Fruit fly (Drosophila melanogaster) whole organism, wandering third instar larva: ENCODE results near the gene CG7453.

ENCODE experiments used
- Abd-B ChIP-seq: fragments of >200 bp; optimal IDR thresholded peaks from 2 replicates; lab custom pipeline; 2017; ENCODE audit warnings: missing biosample characterization, missing genetic modification characterization
- CG32264 ChIP-seq: fragments of 200-800 bp; sonication (Bioruptor generic); optimal IDR thresholded peaks from 2 replicates; lab custom pipeline; 2016; ENCODE audit warnings: missing biosample characterization, missing genetic modification characterization
- CG9705 ChIP-seq: fragments of 200-800 bp; sonication (Bioruptor generic); optimal IDR thresholded peaks from 2 replicates; lab custom pipeline; 2018; ENCODE audit warnings: missing biosample characterization, mild to moderate bottlenecking, missing genetic modification characterization
- CrebA ChIP-seq: fragments of 200-800 bp; sonication (Bioruptor generic); optimal IDR thresholded peaks from 2 replicates; lab custom pipeline; 2016; ENCODE audit warnings: missing biosample characterization, mild to moderate bottlenecking, missing genetic modification characterization, borderline replicate concordance
- Dfd ChIP-seq: fragments of >200 bp; optimal IDR thresholded peaks from 2 replicates; lab custom pipeline; 2017; ENCODE audit warnings: missing biosample characterization, missing genetic modification characterization
- Dif ChIP-seq: fragments of 200-275, 200-300 bp; sonication (Bioruptor generic); optimal IDR thresholded peaks from 2 replicates; lab custom pipeline; 2018; ENCODE audit warnings: missing biosample characterization, missing genetic modification characterization; ENCODE audit not compliant: partially characterized antibody
- GATAd ChIP-seq: sonication (Bioruptor generic); optimal IDR thresholded peaks from 2 replicates; lab custom pipeline; 2016; ENCODE audit warnings: missing biosample characterization, missing genetic modification characterization
- HLH106 ChIP-seq: fragments of 200-800 bp; optimal IDR thresholded peaks from 3 replicates; lab custom pipeline; 2019; ENCODE audit warnings: missing biosample characterization, mild to moderate bottlenecking, missing genetic modification characterization, moderate library complexity
- Hnf4 ChIP-seq: fragments of 200-800 bp; sonication (Bioruptor generic); optimal IDR thresholded peaks from 2 replicates; lab custom pipeline; 2016; ENCODE audit warnings: missing biosample characterization, mild to moderate bottlenecking, missing genetic modification characterization
- Hr78 ChIP-seq: fragments of >200 bp; optimal IDR thresholded peaks from 2 replicates; lab custom pipeline; 2017; ENCODE audit warnings: missing biosample characterization, missing genetic modification characterization
- Hr83 ChIP-seq: fragments of 200-300 bp; sonication (Bioruptor generic); optimal IDR thresholded peaks from 2 replicates; lab custom pipeline; 2016; ENCODE audit warnings: missing biosample characterization, mild to moderate bottlenecking, missing genetic modification characterization, moderate library complexity; ENCODE audit not compliant: poor library complexity, severe bottlenecking
- Jra ChIP-seq: sonication (Bioruptor generic); optimal IDR thresholded peaks from 2 replicates; lab custom pipeline; 2016; ENCODE audit warnings: missing biosample characterization, missing genetic modification characterization
- Myc ChIP-seq: fragments of >200 bp; optimal IDR thresholded peaks from 2 replicates; lab custom pipeline; 2017
- N ChIP-seq: fragments of >200 bp; optimal IDR thresholded peaks from 2 replicates; lab custom pipeline; 2018; ENCODE audit warnings: missing biosample characterization, missing external identifiers, missing genetic modification characterization
- OdsH ChIP-seq: fragments of 200-800 bp; sonication (Bioruptor generic); optimal IDR thresholded peaks from 2 replicates; lab custom pipeline; 2016; ENCODE audit warnings: missing biosample characterization, mild to moderate bottlenecking, missing genetic modification characterization
- Rel ChIP-seq, 2 experiments: fragments of 200-800 bp; sonication (Bioruptor generic) in 1 of 2; optimal IDR thresholded peaks; 2 replicates in 1 of 2; 3 replicates in 1 of 2; lab custom pipeline; 2016 to 2019; ENCODE audit warnings: mild to moderate bottlenecking in 2 of 2, missing biosample characterization in 2 of 2, missing genetic modification characterization in 2 of 2, moderate library complexity in 1 of 2
- Sp1 ChIP-seq: fragments of 200-800 bp; sonication (Bioruptor generic); optimal IDR thresholded peaks from 3 replicates; lab custom pipeline; 2019; ENCODE audit warnings: missing biosample characterization, mild to moderate bottlenecking, missing genetic modification characterization, moderate library complexity
- br ChIP-seq: fragments of 200-800 bp; sonication (Bioruptor generic); optimal IDR thresholded peaks from 2 replicates; lab custom pipeline; 2016; ENCODE audit warnings: missing biosample characterization, missing genetic modification characterization
- dmrt93B ChIP-seq: fragments of 200-800 bp; sonication (Bioruptor generic); optimal IDR thresholded peaks from 2 replicates; lab custom pipeline; 2018; ENCODE audit warnings: missing biosample characterization, mild to moderate bottlenecking, missing genetic modification characterization
- dsf ChIP-seq: sonication (Bioruptor generic); optimal IDR thresholded peaks from 2 replicates; lab custom pipeline; 2016; ENCODE audit warnings: missing biosample characterization, missing genetic modification characterization, borderline replicate concordance
- ey ChIP-seq: fragments of 200-800 bp; sonication (Bioruptor generic); optimal IDR thresholded peaks from 2 replicates; lab custom pipeline; 2016; ENCODE audit warnings: missing biosample characterization, missing genetic modification characterization
- foxo ChIP-seq, 2 experiments: fragments of 200-800 bp; sonication (Bioruptor generic); optimal IDR thresholded peaks; 2 replicates in 1 of 2; 3 replicates in 1 of 2; lab custom pipeline; 2016 to 2017; ENCODE audit warnings: missing biosample characterization in 2 of 2, missing genetic modification characterization in 2 of 2
- fru ChIP-seq: fragments of 200-800 bp; sonication (Bioruptor generic); optimal IDR thresholded peaks from 3 replicates; lab custom pipeline; 2016; ENCODE audit warnings: missing biosample characterization, mild to moderate bottlenecking, missing genetic modification characterization
- h ChIP-seq: fragments of 200-800 bp; sonication (Bioruptor generic); optimal IDR thresholded peaks from 3 replicates; lab custom pipeline; 2016; ENCODE audit warnings: missing biosample characterization, mild to moderate bottlenecking, missing genetic modification characterization
- jim ChIP-seq: fragments of 175-275, 200-325 bp; sonication (Bioruptor generic); optimal IDR thresholded peaks from 2 replicates; lab custom pipeline; 2016; ENCODE audit warnings: missing biosample characterization, mild to moderate bottlenecking, missing genetic modification characterization
- lola ChIP-seq: fragments of >200 bp; optimal IDR thresholded peaks from 2 replicates; lab custom pipeline; 2017; ENCODE audit warnings: missing biosample characterization, missing genetic modification characterization
- pan ChIP-seq: fragments of >200 bp; optimal IDR thresholded peaks from 2 replicates; lab custom pipeline; 2017
- psq ChIP-seq: fragments of 200-800 bp; sonication (Bioruptor generic); optimal IDR thresholded peaks from 3 replicates; lab custom pipeline; 2017; ENCODE audit warnings: missing biosample characterization, mild to moderate bottlenecking, missing genetic modification characterization, moderate library complexity
- rgr ChIP-seq: fragments of 200-800 bp; sonication (Bioruptor generic); optimal IDR thresholded peaks from 3 replicates; lab custom pipeline; 2016; ENCODE audit warnings: missing biosample characterization, mild to moderate bottlenecking, missing genetic modification characterization
- usp ChIP-seq: fragments of >200 bp; optimal IDR thresholded peaks from 2 replicates; lab custom pipeline; 2017; ENCODE audit warnings: missing biosample characterization, missing genetic modification characterization
- woc ChIP-seq: sonication (Bioruptor generic); optimal IDR thresholded peaks from 2 replicates; lab custom pipeline; 2016; ENCODE audit warnings: missing biosample characterization, mild to moderate bottlenecking, missing genetic modification characterization

Gene CG7453

dm6 chrX:19157471-19157870 lies 22.5 kb upstream of the CG7453 start:
- TF ChIP-seq Hr78 (GFP tag; lab: Kevin White, UChicago), result no peak
- no peak for TF ChIP-seq Rel (GFP tag; optimal IDR thresholded peaks at IDR 0.05; lab: Kevin White, UChicago)
- TF ChIP-seq Rel (tag; optimal IDR thresholded peaks at IDR 0.05; lab: Kevin White, UChicago), result peak; percentile 25

dm6 chrX:19158519-19159289 lies 21.3 kb upstream of the CG7453 start:
- peak; percentile 81 for TF ChIP-seq Dfd
- no peak for TF ChIP-seq jim (GFP tag; lab: Kevin White, UChicago)

- TF ChIP-seq Hnf4 (GFP tag; lab: Kevin White, UChicago), result peak; percentile 3
- peak; percentile 54 for TF ChIP-seq OdsH
- TF ChIP-seq Sp1, result peak; percentile 83
- TF ChIP-seq pan (lab: Kevin White, UChicago), result no peak
- TF ChIP-seq usp (GFP tag; lab: Kevin White, UChicago), result no peak
- TF ChIP-seq dmrt93B (GFP tag; lab: Kevin White, UChicago), result peak; percentile 34
- peak; percentile 64 for TF ChIP-seq HLH106
- TF ChIP-seq Rel (GFP tag; optimal IDR thresholded peaks at IDR 0.05; lab: Kevin White, UChicago), result no peak
- TF ChIP-seq Rel (tag; optimal IDR thresholded peaks at IDR 0.05; lab: Kevin White, UChicago), result no peak
- peak; percentile 51 for TF ChIP-seq psq (GFP tag; lab: Kevin White, UChicago)
- no peak for TF ChIP-seq woc (GFP tag; lab: Kevin White, UChicago)
- peak; percentile 41 for TF ChIP-seq ey (GFP tag; lab: Kevin White, UChicago)
- peak in 1 of 2 experiments; percentile 64 for TF ChIP-seq foxo (GFP tag; optimal IDR thresholded peaks at IDR 0.05; lab: Kevin White, UChicago)
- TF ChIP-seq N, result no peak
- no peak for TF ChIP-seq Hr83 (GFP tag; lab: Kevin White, UChicago)
- no peak for TF ChIP-seq Dif (GFP tag; lab: Kevin White, UChicago)
- TF ChIP-seq Abd-B, result no peak
- TF ChIP-seq br (GFP tag; lab: Kevin White, UChicago), result peak; percentile 3
- TF ChIP-seq Jra, result no peak
- no peak for TF ChIP-seq lola (GFP tag; lab: Kevin White, UChicago)
- no peak for TF ChIP-seq GATAd (GFP tag; lab: Kevin White, UChicago)
- TF ChIP-seq CrebA (GFP tag; lab: Kevin White, UChicago), result no peak
- peak; percentile 67 for TF ChIP-seq rgr (GFP tag; lab: Kevin White, UChicago)
- peak; percentile 52 for TF ChIP-seq fru (GFP tag; lab: Kevin White, UChicago)
- TF ChIP-seq h (GFP tag; lab: Kevin White, UChicago), result peak; percentile 41
- TF ChIP-seq CG9705 (GFP tag; lab: Kevin White, UChicago), result peak; percentile 23
- TF ChIP-seq Myc (lab: Kevin White, UChicago), result no peak
- TF ChIP-seq CG32264, result no peak
These were observed 20.0 kb upstream of the CG7453 start for dm6 chrX:19159942-19160341.

dm6 chrX:19160635-19161407 lies 19.2 kb upstream of the CG7453 start:
- TF ChIP-seq Hnf4 (GFP tag; lab: Kevin White, UChicago) (no peak), psq (GFP tag; lab: Kevin White, UChicago) (peak; percentile 23), woc (GFP tag; lab: Kevin White, UChicago) (no peak), HLH106 (peak; percentile 25), Myc (lab: Kevin White, UChicago) (peak; percentile 41), dsf (GFP tag; lab: Kevin White, UChicago) (no peak), CG32264 (no peak), Hr83 (GFP tag; lab: Kevin White, UChicago) (no peak), Sp1 (peak; percentile 57)
